Worm (Caenorhabditis elegans) whole organism, midembryonic: ENCODE results near the gene fmo-3.

Experiments used
- T22C8.4 ChIP-seq: fragments of 200-800 bp; sonication (Bioruptor generic); IDR thresholded peaks from 2 replicates; pipeline ENCODE4 v1.3.6; 2022; ENCODE audit warnings: missing genetic modification characterization, missing compliant biosample characterization
- cog-1 ChIP-seq: sonication (generic microtip); optimal IDR thresholded peaks from 2 replicates; lab custom pipeline; 2016; ENCODE audit warnings: missing genetic modification characterization, missing compliant biosample characterization
- flt-1 ChIP-seq: fragments of 200-800 bp; sonication (Bioruptor generic); IDR thresholded peaks from 2 replicates; pipeline ENCODE4 v1.3.6; 2022; ENCODE audit warnings: missing genetic modification characterization, missing compliant biosample characterization
- klf-2 ChIP-seq: fragments of 200-800 bp; sonication (Bioruptor generic); conservative IDR thresholded peaks from 2 replicates; pipeline ENCODE4 v1.3.6; 2022; ENCODE audit warnings: missing genetic modification reagents, missing genetic modification characterization, missing compliant biosample characterization
- med-1 ChIP-seq: sonication (generic microtip); optimal IDR thresholded peaks from 2 replicates; lab custom pipeline; 2017; ENCODE audit warnings: missing genetic modification characterization, mild to moderate bottlenecking, missing compliant biosample characterization, antibody characterized with exemption, missing genetic modification reagents; ENCODE audit not compliant: insufficient read depth
- ref-1 ChIP-seq: fragments of 200-800 bp; sonication (Bioruptor generic); conservative IDR thresholded peaks from 2 replicates; pipeline ENCODE4 v1.3.6; 2022; ENCODE audit warnings: missing genetic modification reagents, missing genetic modification characterization, missing compliant biosample characterization
- tab-1 ChIP-seq: fragments of 200-800 bp; sonication (Bioruptor generic); IDR thresholded peaks from 2 replicates; pipeline ENCODE4 v1.3.6; 2022; ENCODE audit warnings: missing genetic modification characterization, missing compliant biosample characterization
- ztf-23 ChIP-seq: fragments of 200-800 bp; sonication (Bioruptor generic); IDR thresholded peaks from 2 replicates; pipeline ENCODE4 v1.3.6; 2022; ENCODE audit warnings: missing genetic modification reagents, missing genetic modification characterization, missing compliant biosample characterization
- ztf-29 ChIP-seq: fragments of 200-800 bp; sonication (Bioruptor generic); IDR thresholded peaks from 2 replicates; pipeline ENCODE4 v1.3.6; 2022; ENCODE audit warnings: missing genetic modification reagents, missing genetic modification characterization, missing compliant biosample characterization

The fmo-3 gene

DNA sequence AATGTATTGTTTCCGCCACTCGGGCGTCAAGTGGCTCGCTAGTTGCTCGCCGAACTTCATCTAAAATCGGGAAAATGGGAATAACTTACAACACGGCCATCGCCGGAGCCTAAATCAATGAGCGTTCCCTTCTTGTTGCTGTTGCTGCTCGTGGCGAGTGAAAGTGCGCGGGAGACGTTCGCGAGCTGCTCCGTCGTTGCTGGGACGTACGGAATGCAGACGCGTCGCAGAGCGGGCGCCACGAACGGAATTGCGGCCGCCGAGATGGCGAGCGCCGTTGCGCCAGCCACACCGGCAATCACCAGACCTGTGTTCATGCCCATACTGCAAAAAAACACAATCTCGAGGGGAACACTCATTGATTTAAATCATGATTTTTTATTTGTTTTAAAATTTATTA, 12.0 kb downstream of the fmo-3 start:
- TF ChIP-seq tab-1 (GFP tag; lab: Robert Waterston, UW) (0 out of 2 replicates have a peak, but pooled peaks have one; percentile 43), cog-1 (tag; lab: Kevin White, UChicago) (no peak)

DNA sequence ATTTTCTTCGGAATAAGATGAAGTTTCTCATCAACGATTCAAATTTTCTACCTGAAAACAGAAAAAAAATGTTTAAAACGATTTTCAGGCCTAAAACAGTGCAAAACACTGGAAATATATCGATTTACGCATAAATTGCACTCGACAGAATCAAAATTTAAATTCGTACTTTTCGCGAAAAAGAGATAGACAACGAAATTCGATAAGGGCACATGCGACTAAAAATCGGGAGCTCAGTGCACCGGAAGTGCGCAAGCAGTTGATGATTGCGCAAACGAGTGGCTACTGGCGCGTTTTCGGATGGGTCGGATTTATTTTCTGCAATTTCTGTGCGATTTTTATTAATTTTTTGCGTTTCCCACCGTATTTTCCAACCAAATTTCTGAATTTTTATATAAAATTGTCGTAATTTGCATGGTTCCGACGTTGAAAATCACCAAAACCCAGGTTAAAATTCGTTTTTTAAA, 12.5 kb downstream of the fmo-3 start, which contains the start of the genes Y39A1A.21 and Y39A1A.22:
TSS of gene Y39A1A.21 (minus strand) at position 51 of the 467 bp plus-strand sequence.
TSS of gene Y39A1A.22 (minus strand) at position 57 of the 467 bp plus-strand sequence.
- TF ChIP-seq klf-2 (GFP tag; lab: Robert Waterston, UW), result no peak
- 0 out of 2 replicates have a peak, but pooled peaks have one; percentile 21 for TF ChIP-seq tab-1 (GFP tag; lab: Robert Waterston, UW)
- TF ChIP-seq ztf-23 (GFP tag; lab: Robert Waterston, UW), result peak; percentile 91
- no peak for TF ChIP-seq cog-1 (tag; lab: Kevin White, UChicago)
- TF ChIP-seq T22C8.4 (GFP tag; lab: Robert Waterston, UW), result peak; percentile 47; the same call in 1 of the 2 replicates
- TF ChIP-seq ztf-29 (GFP tag; lab: Robert Waterston, UW), result 0 out of 2 replicates have a peak, but pooled peaks have one; percentile 15
- peak; percentile 79; the same call in 1 of the 2 replicates for TF ChIP-seq flt-1 (GFP tag; lab: Robert Waterston, UW)
- TF ChIP-seq ref-1 (GFP tag; lab: Robert Waterston, UW), result no peak
- TF ChIP-seq med-1, result peak; percentile 55

- no peak for TF ChIP-seq ztf-23 (GFP tag; lab: Robert Waterston, UW)
- TF ChIP-seq cog-1 (tag; lab: Kevin White, UChicago), result no peak
- no peak for TF ChIP-seq ref-1 (GFP tag; lab: Robert Waterston, UW)
- TF ChIP-seq med-1, result no peak
- TF ChIP-seq ztf-29 (GFP tag; lab: Robert Waterston, UW), result no peak
- no peak for TF ChIP-seq tab-1 (GFP tag; lab: Robert Waterston, UW)
- no peak for TF ChIP-seq flt-1 (GFP tag; lab: Robert Waterston, UW)
- TF ChIP-seq klf-2 (GFP tag; lab: Robert Waterston, UW), result no peak
- TF ChIP-seq T22C8.4 (GFP tag; lab: Robert Waterston, UW), result no peak
Observed at ce11 chrIII:10707461-10707860, 13.0 kb downstream of the fmo-3 start, which contains the start of gene mrpl-12. Gene mrpl-12, plus strand, starts transcription at chrIII:10707761.

DNA sequence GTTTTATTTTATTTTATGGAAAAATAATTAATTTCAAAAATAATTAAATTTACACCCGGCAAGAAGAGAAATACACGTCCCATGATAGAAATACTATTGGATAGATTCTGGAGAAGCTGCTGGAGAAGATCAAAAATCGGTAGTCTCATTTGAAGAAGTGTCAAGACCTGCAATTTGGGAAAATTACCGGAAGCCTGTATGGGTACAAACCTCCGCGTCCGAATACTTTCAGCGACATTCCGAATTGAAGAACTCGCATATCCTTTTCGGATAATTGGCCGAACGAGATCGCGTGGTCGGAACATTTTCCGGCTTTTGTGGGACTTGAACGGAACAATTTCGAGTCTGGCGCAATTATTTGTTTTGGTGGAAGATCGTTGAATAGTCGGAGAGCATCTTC, 14.0 kb downstream of the fmo-3 start:
- TF ChIP-seq T22C8.4 (GFP tag; lab: Robert Waterston, UW) (no peak), med-1 (no peak), ztf-23 (GFP tag; lab: Robert Waterston, UW) (no peak), flt-1 (GFP tag; lab: Robert Waterston, UW) (no peak), tab-1 (GFP tag; lab: Robert Waterston, UW) (no peak), ref-1 (GFP tag; lab: Robert Waterston, UW) (no peak)

- TF ChIP-seq med-1, result no peak
- TF ChIP-seq ref-1 (GFP tag; lab: Robert Waterston, UW), result no peak
- TF ChIP-seq flt-1 (GFP tag; lab: Robert Waterston, UW), result no peak
- TF ChIP-seq T22C8.4 (GFP tag; lab: Robert Waterston, UW), result no peak
- no peak for TF ChIP-seq klf-2 (GFP tag; lab: Robert Waterston, UW)
- no peak for TF ChIP-seq ztf-29 (GFP tag; lab: Robert Waterston, UW)
- TF ChIP-seq tab-1 (GFP tag; lab: Robert Waterston, UW), result no peak
- TF ChIP-seq cog-1 (tag; lab: Kevin White, UChicago), result no peak
Observed at ce11 chrIII:10709676-10710075, 15.2 kb downstream of the fmo-3 start.

DNA sequence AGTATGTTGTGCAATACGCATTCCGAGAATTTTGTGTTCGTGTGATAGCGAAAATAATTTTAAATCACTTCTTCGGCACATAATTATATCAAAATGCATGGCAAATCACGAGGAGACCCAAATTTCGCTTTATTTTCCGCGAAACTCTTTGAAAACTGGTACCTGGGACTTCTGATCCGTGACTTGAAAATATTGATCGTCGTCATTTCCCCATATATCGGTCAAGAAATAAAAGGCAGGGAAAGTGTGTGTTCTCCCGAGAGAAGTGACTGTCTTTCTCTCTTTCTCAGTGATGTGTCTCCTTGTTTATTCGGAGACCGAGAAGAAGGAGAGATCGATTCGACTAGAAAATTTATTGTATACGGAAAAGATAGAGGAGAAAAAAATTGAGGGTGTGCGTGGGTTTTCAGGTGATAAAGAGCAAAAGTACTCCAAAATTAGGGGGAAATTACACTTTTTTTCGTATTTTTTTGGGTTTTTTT, 16.8 kb downstream of the fmo-3 start, which contains the start of gene W09D10.5:
TSS of gene W09D10.5 (minus strand) at position 345 of the 482 bp plus-strand sequence.
- no peak for TF ChIP-seq tab-1 (GFP tag; lab: Robert Waterston, UW)
- no peak for TF ChIP-seq med-1
- 0 out of 2 replicates have a peak, but pooled peaks have one; percentile 6 for TF ChIP-seq flt-1 (GFP tag; lab: Robert Waterston, UW)
- no peak for TF ChIP-seq T22C8.4 (GFP tag; lab: Robert Waterston, UW)

DNA sequence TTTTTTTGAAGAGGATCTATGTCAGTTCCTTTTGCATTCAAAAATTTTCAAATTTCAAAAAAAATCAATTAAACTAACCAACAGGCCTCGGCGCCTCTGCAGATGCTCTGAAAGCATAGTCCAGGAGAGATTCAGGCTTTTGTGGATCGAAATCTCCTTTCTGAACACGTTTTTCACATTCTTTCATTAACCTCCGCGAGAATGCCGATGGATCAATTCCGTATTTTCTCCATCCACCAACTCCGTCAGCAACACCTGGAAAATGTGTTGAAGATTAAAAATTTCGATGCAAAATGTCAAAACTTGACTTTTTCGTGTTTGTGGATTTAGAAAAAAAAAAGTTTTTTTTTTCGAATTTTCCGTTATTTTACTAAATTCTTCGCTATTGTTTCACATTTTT, 20.1 kb downstream of the fmo-3 start:
- no peak for TF ChIP-seq cog-1 (tag; lab: Kevin White, UChicago)
- no peak for TF ChIP-seq ref-1 (GFP tag; lab: Robert Waterston, UW)

- TF ChIP-seq klf-2 (GFP tag; lab: Robert Waterston, UW) (no peak), tab-1 (GFP tag; lab: Robert Waterston, UW) (no peak), cog-1 (tag; lab: Kevin White, UChicago) (no peak), ref-1 (GFP tag; lab: Robert Waterston, UW) (no peak), flt-1 (GFP tag; lab: Robert Waterston, UW) (no peak), ztf-29 (GFP tag; lab: Robert Waterston, UW) (no peak), T22C8.4 (GFP tag; lab: Robert Waterston, UW) (no peak), ztf-23 (GFP tag; lab: Robert Waterston, UW) (no peak), med-1 (no peak)
Observed at ce11 chrIII:10716091-10716490, 21.6 kb downstream of the fmo-3 start, which contains the start of gene W09D10.4. Gene W09D10.4, minus strand, starts transcription at chrIII:10716191.

- no peak for TF ChIP-seq klf-2 (GFP tag; lab: Robert Waterston, UW)
- no peak for TF ChIP-seq flt-1 (GFP tag; lab: Robert Waterston, UW)
- TF ChIP-seq ref-1 (GFP tag; lab: Robert Waterston, UW), result no peak
- TF ChIP-seq cog-1 (tag; lab: Kevin White, UChicago), result no peak
- no peak for TF ChIP-seq ztf-29 (GFP tag; lab: Robert Waterston, UW)
- no peak for TF ChIP-seq tab-1 (GFP tag; lab: Robert Waterston, UW)
- no peak for TF ChIP-seq ztf-23 (GFP tag; lab: Robert Waterston, UW)
- no peak for TF ChIP-seq T22C8.4 (GFP tag; lab: Robert Waterston, UW)
Observed at ce11 chrIII:10717479-10717878, 23.0 kb downstream of the fmo-3 start.

DNA sequence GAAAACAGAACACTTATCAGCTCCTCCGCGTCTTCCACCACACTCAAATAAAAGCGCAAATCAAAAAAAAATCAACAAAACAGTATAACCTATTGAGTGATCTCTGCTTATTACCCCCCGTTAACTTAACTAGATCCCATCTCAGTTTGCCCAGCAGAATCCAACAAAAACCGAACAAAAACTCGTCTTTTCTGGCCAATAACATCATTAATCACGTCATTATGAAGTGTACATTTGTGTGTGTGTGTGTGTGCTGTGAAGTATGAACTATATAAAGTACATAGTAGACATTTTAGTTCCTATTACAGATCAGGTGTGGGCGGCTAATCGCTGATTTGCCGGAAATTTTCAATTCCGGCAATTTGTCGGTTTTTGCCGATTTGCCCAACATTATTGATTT, 23.6 kb downstream of the fmo-3 start:
- TF ChIP-seq cog-1 (tag; lab: Kevin White, UChicago) (no peak), klf-2 (GFP tag; lab: Robert Waterston, UW) (no peak), ztf-29 (GFP tag; lab: Robert Waterston, UW) (no peak), ref-1 (GFP tag; lab: Robert Waterston, UW) (no peak), T22C8.4 (GFP tag; lab: Robert Waterston, UW) (no peak), ztf-23 (GFP tag; lab: Robert Waterston, UW) (no peak), tab-1 (GFP tag; lab: Robert Waterston, UW) (no peak), flt-1 (GFP tag; lab: Robert Waterston, UW) (no peak), med-1 (no peak)
